Worm (Caenorhabditis elegans): ENCODE measurements around the gene hrg-9.

hrg-9 gene

DNA sequence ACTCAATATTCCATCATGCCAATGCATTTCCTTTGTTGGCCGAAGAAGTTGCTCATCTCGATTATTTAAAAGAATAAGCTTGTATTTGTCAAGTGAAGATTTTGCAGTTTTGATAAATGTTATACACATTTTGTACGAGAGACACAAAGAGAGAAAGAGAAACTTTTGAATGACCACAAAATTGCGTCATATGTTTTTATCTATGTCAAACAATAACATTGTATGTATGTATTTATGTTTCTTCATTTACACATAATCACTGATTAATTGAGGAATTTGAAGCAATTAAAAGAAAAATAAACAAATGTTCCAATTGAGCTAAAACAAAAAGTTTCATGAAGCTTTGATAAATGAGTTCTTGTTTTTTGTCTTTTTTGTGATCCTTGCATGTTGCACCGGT, at the start of gene hrg-9:
Gene hrg-9 (minus strand): TSS at position 152 of the 400 bp plus-strand sequence.
- TF ChIP-seq unc-62 (GFP tag; optimal IDR thresholded peaks at IDR 0.05) = no peak

DNA sequence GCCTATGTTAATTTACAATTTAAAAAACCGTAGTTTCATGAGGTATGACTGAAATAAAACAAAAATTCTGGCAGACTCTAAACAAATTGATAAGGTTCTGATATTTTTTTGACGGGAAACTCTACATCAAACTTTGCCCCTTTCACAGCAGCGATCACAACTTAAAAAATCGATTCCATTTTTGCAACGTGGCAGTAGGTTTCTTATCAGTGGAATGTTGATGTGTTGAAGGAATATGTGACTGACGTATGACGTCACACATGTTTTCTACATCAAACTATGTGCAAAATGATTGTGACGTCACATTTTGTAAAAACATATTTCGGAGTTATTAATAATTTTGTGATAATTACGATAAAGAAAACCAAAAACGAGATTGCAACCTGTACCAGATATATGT, 48.8 kb upstream of the hrg-9 start:
- no peak for TF ChIP-seq unc-62 (GFP tag; optimal IDR thresholded peaks at IDR 0.05)

DNA sequence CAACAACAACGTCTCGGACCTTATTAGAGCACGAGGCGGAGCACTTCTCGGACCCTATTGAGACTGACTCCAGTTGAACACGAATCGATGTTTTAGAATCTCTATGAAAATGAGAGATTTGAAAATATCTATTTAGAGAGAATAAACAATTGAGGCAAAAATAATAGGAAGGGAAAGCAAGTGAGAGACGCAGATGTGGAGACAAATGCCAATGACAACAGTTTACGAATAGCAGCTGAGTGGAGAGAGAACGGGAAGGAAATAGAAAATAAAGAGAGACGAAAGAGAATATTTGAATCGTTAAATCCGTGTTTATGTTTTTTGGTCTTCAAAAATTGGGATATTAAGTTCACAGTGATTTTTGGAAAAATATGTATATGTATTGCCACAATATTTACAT, 46.7 kb upstream of the hrg-9 start:
- TF ChIP-seq unc-62 (GFP tag; optimal IDR thresholded peaks at IDR 0.05) = no peak

DNA sequence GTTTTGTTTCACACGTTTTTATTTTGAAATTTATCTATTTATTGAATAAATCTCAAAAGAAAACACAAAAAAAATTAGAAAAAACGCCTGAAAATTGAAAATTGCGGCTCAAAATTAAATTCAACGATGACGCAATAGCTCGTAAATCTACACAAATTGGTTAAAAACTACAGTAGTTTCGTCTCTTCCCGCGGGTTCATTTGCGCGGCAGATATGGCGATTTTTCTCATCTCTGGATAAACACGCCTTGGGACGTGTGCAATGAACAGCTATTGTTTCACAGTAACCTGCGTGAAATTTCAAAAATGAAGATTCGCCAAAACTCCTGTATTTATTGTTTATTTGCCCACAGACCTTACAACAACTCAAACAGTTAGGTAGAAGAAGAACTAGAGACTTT, 46.1 kb upstream of the hrg-9 start:
- no peak for TF ChIP-seq unc-62 (GFP tag; optimal IDR thresholded peaks at IDR 0.05)

DNA sequence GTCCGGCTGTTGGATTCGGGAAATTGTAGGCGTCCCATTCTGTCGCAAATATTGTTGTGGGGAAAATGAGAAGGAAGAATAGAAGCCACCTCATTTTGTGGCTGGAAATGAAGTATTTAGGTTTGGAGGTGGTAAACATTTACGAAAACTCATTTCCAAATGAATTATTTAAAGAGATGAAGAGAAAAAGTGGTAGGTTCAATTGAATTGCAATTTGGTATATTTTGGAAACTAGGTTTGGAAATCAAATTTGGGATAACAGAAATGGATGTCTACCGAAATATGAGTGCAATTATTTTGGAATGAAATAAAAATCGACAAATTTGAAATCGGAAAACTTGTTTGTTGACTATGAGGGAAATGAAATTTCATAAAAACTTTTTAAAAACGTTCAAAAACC, 45.7 kb upstream of the hrg-9 start, which contains the start of gene F15B9.10:
Gene F15B9.10 (minus strand): TSS at position 101 of the 400 bp plus-strand sequence.
- no peak for TF ChIP-seq unc-62 (GFP tag; optimal IDR thresholded peaks at IDR 0.05)

DNA sequence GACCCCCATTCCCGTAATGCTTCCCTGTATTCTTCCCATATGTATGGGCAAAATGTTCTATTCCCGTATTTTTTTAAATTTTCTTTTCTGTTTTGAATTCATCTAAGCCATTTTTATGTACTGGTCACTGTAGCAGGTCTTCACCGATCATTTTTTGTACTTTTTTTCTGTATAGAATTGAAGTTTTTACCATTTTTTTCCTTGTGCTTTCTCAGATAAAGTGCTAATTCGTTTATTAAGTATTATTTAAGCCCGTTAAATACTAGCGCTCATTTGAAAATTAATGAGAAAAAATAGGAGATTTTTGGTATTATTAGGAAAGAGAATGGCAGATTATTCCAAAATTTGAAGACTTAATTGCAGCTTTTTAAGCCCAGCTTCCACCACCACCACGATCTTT, 43.6 kb upstream of the hrg-9 start:
- no peak for TF ChIP-seq unc-62 (GFP tag; optimal IDR thresholded peaks at IDR 0.05)

DNA sequence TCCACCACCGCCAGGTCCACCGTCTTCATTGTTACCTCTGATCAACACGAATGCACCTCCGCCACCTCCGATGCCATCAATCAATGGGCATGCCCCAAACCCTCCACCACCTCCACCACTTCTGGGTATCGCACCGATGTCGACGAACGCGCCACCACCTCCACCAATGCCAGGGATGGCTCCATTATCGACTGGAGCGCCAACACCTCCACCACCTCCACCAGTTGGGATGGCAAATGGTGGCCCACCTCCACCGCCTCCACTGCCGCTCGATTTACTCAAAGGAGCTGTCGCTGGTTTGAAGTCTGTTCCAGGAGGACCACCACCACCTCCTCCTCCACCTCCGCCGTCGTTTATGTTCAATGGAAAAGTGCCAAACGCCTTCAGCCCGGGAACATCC, 41.2 kb upstream of the hrg-9 start:
- no peak for TF ChIP-seq unc-62 (GFP tag; optimal IDR thresholded peaks at IDR 0.05)

DNA sequence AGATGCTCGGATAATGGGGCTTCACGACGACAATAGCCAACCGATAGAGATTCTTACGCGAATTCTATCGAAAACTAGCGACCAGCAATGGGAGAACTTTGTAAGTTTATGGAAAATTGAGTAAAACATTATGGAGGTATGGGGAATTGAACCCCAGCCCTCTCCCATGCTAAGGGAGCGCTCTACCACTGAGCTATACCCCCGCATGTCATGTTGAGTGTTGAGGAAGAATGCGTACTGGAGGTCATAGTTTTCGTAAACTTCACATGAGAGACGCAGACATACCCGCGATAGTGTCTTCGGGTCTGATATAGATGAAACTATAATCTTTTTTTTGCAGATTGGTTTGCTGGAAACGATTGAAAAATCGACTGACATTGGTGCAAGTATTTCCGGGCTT, 40.2 kb upstream of the hrg-9 start:
- no peak for TF ChIP-seq unc-62 (GFP tag; optimal IDR thresholded peaks at IDR 0.05)

DNA sequence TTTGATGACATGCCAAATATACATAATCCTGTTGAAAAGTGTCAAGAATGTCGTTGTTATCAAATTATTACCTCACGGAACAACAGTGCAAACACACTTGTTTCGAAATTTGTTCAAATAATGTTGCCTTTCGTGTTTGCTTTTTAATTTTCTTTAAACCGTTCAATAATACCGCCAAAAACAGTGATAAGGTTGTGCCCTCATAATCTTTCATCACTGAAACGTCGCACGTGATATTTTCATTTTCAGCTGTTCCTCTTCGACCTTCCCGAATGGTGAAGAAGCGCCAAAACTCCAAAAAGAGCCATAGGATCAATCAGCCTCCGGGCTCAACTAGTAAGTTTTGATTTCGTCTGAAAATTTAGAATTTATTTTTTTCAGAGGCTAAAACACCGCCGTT, 38.9 kb upstream of the hrg-9 start, which contains the start of gene inft-2:
Gene inft-2 (plus strand): TSS at position 248 of the 400 bp plus-strand sequence.
- TF ChIP-seq unc-62 (GFP tag; optimal IDR thresholded peaks at IDR 0.05) = no peak

DNA sequence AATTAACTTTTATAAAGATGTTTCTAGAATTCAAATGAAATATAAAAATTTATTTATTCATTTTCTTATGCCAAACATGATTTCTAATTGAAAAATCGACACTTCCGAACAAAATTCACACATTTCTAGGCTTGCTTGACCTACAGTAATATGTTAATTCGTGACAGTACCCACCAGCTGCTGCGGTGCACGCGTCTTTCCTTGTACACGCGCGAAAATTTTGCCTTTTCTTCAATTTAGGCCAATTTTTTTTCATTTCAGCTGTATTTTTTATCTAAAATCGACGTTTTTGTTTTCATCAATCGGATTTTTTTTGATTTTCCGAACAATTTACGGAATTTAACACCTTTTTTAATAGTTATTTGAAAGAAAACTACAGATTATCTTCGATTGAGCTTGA, 36.9 kb upstream of the hrg-9 start:
- TF ChIP-seq unc-62 (GFP tag; optimal IDR thresholded peaks at IDR 0.05) = no peak

DNA sequence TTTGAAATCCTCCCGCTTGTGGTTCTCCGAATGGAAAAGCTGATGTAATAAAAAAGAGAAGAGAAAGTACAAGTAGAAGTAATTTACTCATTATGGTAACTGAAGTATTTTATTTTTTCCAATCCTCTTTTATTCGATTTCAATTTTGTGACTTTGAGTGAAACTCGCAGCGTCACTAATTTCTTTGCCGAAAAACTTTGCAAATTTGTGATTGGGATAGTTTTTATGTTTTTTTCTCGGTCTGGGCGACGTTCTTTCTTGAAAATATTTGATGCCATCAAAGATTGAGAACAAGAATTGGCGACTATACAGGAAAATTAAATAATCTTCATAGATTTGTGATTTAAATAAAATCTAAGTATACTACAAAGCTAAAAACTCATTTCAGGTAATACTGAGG, 36.4 kb upstream of the hrg-9 start, which contains the start of gene far-4:
Gene far-4 (minus strand): TSS at position 101 of the 400 bp plus-strand sequence.
- TF ChIP-seq unc-62 (GFP tag; optimal IDR thresholded peaks at IDR 0.05) = no peak

DNA sequence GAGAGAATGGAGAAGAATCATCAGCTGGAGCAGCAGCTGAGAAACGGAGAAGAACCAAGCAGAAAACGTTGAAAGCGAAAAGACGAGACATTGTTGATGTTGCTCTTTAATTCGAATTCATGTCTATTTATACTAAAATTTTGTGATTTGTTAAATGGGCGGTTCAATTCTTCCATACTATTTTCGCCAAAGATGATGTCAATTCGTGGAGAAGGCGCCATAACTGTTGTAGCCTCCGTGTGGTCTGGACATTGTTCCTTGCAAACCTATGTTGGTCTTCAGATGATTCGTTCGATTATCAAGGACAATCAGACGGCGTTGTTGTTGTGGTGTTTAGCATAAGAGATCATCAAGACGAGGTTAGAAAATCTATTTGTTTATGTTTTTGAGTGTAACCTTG, 34.3 kb upstream of the hrg-9 start, which contains the start of gene far-3:
Gene far-3 (minus strand): TSS at position 101 of the 400 bp plus-strand sequence.
- TF ChIP-seq unc-62 (GFP tag; optimal IDR thresholded peaks at IDR 0.05) = no peak

DNA sequence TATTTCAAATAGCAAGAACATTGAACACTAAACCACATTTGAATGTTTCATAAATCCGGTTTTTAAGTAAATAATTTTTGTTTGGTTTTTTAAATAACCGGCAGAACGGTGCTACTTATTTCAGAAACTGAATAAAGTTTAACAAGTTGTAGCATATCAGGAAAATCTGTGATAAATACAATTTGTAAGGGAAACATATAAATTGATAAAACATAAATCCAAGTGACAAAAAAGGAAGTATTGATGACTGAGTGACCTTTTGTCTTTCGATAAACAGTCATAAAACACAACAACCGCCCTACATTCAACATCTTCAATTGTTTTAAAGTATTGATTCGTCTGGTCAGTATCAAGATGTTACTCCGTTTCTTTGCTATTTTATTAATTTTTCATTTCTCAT, 32.1 kb upstream of the hrg-9 start, which contains the start of gene far-5:
Gene far-5 (plus strand): TSS at position 301 of the 400 bp plus-strand sequence.
- TF ChIP-seq unc-62 (GFP tag; optimal IDR thresholded peaks at IDR 0.05) = no peak

DNA sequence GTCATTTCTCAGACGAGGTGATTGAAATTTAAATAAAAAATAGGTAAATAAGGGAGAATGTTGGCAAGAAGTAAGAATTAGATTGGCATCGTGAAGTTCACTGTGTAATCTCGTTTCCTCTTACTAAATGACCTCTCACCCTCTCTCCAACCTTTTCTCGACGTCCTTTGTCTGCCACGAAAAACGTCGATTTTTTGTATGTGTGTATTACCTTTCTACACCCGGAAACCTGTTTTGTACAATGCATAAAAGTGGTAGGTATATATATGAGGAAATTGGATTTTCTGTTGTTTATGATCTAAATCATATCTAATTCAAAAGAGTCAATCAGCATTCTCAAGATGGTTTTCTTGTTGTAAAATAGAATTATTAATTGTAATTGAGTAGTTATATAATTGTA, 29.7 kb upstream of the hrg-9 start, which contains the start of the genes F15B9.11 and dsl-7:
Gene F15B9.11 (minus strand): TSS at position 5 of the 400 bp plus-strand sequence.
Gene dsl-7 (plus strand): TSS at position 260 of the 400 bp plus-strand sequence.
- TF ChIP-seq unc-62 (GFP tag; optimal IDR thresholded peaks at IDR 0.05) = no peak

DNA sequence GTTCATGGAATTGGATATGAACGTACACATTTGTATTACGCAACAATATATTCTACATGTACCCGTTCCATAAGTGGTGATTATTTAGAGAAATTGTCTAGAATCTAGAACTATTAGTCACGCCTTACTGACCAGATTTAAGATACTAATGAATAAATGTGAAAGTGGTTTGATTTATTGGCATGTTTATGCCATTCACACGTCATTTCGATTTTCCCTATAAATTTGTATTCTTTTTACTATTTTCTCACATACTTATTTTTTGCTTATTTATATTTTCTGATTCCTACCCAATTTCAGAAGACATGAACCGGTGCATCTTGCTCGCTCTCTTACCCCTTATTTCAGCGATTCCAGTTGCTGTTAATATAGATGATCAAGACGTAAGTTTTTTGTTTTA, 25.1 kb upstream of the hrg-9 start, which contains the start of gene F15B9.8:
Gene F15B9.8 (plus strand): TSS at position 301 of the 400 bp plus-strand sequence.
- no peak for TF ChIP-seq unc-62 (GFP tag; optimal IDR thresholded peaks at IDR 0.05)

DNA sequence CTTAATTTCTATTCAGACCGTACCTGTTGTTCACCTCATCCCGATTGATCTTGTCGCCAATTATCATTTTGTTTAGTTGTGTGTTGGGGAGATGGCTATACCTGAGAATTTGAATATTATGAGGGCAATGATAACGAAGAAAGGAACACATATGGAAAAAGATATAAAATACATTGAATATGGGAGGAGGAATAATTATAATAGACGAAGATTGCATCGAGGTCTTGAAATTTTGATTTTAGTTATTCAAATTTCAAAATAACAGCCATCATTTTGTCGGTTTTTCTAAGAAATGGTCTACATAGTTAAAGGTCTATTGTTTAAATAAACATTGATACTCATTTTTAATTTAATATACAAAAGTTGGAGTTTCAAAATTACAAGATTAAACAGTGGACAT, 23.9 kb upstream of the hrg-9 start, which contains the start of gene shw-3:
Gene shw-3 (minus strand): TSS at position 101 of the 400 bp plus-strand sequence.
- TF ChIP-seq unc-62 (GFP tag; optimal IDR thresholded peaks at IDR 0.05) = no peak

DNA sequence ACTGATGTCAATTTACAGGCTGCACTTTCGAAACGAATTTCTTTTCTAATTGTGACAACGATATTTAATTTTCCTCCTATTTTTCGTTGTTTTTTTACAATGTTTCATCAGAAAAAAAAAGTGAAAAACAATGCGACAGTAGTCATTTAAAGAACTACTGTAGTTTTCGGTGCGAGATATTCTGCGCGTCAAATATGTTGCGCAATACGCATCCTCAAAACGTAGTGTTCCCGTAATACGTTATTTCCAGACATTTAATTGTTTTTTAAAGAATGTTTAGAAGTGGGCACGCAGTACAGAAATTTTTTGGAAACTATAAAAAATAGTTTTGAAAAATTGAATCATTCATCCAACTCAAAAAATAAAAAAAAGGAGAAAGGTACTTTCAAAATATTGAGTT, 10.9 kb upstream of the hrg-9 start:
- no peak for TF ChIP-seq unc-62 (GFP tag; optimal IDR thresholded peaks at IDR 0.05)

All from whole organism, dauer.